Worm (Caenorhabditis elegans): ENCODE data around the gene ttr-59.
A peak's percentile ranks its signal among the peaks of the same experiment; 100 is the strongest.

Gene ttr-59

DNA sequence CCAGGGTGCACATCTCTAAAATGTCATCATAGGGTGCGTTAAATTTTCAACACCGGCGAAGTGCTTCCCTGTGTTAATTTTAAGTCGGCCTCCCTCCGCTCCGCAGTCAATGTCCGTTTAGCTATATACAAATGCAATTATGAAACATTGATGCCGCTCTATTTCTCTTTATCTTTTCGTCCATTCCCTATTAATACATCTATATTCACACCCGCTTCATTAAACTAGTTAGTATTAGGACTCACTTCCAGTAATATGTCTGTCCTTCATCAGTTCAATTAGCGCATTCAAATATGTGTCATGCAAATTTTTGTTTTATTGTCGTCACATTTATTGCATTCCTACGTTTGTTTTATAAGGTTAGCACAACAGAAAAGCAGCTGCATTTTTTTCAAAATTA lies 42.3 kb downstream of the ttr-59 start:
- no peak for TF ChIP-seq elt-2 (tag; optimal IDR thresholded peaks at IDR 0.05)
- no peak for TF ChIP-seq ceh-9 (tag; optimal IDR thresholded peaks at IDR 0.05)
- TF ChIP-seq nhr-28 (tag; optimal IDR thresholded peaks at IDR 0.05), result no peak
- no peak for TF ChIP-seq nhr-11 (tag; optimal IDR thresholded peaks at IDR 0.05)
- TF ChIP-seq elt-3 (tag; optimal IDR thresholded peaks at IDR 0.05), result no peak
- TF ChIP-seq egl-27 (tag; optimal IDR thresholded peaks at IDR 0.05), result no peak
- no peak for TF ChIP-seq fkh-10 (GFP tag; optimal IDR thresholded peaks at IDR 0.05)
- TF ChIP-seq lin-15B (tag; optimal IDR thresholded peaks at IDR 0.05), result no peak
- no peak for TF ChIP-seq ceh-82 (tag; optimal IDR thresholded peaks at IDR 0.05)
- TF ChIP-seq nhr-25 (tag; optimal IDR thresholded peaks at IDR 0.05), result no peak
- TF ChIP-seq nhr-23 (tag; optimal IDR thresholded peaks at IDR 0.05), result no peak
- no peak for TF ChIP-seq egl-5 (tag; optimal IDR thresholded peaks at IDR 0.05)
- TF ChIP-seq aly-2 (tag; optimal IDR thresholded peaks at IDR 0.05), result no peak
- no peak for TF ChIP-seq ztf-11 (tag; optimal IDR thresholded peaks at IDR 0.05)
- TF ChIP-seq fkh-2 (tag; optimal IDR thresholded peaks at IDR 0.05), result no peak
- TF ChIP-seq hmg-11 (tag; optimal IDR thresholded peaks at IDR 0.05), result no peak
- no peak for TF ChIP-seq skn-1 (tag; optimal IDR thresholded peaks at IDR 0.05)
- no peak for TF ChIP-seq lsy-12 (tag; optimal IDR thresholded peaks at IDR 0.05)

DNA sequence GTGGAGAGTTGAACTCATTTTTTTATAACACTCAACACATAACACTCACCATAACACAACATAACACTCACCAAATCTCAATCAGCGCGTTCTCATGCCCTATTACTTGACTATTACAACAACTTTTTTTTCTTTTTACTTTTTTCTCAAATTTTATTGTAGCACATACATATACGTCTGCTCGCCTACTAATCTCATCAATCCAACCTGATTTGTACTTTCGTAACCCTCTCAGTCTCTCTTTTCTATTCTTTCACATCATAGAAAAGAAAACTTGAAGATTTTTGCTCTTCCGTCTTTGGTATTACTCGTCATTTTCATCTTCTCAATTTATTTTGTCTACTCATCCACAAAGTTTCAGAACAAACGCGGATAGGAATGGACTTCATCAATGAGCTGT lies 47.3 kb downstream of the ttr-59 start, which contains the start of gene npr-8:
npr-8 (plus strand) TSS at position 362 of the 400 bp plus-strand sequence.
- TF ChIP-seq nhr-28 (tag; optimal IDR thresholded peaks at IDR 0.05) (no peak), fkh-10 (GFP tag; optimal IDR thresholded peaks at IDR 0.05) (peak; percentile 37)

DNA sequence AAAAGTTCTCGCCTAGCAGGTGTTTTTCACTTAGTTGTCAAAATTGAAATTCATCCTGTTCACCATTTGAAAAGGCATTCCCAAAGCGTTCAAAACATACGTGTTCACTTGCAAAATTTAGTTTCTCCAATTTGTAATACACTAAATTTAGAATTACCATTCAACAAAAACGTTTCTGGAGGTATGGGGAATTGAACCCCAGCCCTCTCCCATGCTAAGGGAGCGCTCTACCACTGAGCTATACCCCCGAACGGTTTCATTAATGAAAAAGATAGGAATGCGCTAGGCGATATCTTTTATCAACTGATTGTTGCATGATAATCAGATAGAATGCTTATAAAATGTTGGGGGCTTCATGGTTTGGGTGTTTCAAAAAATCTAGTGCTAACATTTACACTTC lies 49.0 kb downstream of the ttr-59 start:
- TF ChIP-seq nhr-43 (tag; optimal IDR thresholded peaks at IDR 0.05; ENCODE audit: poor library complexity, severe bottlenecking), result peak; percentile 11
- no peak for TF ChIP-seq skn-1 (tag; optimal IDR thresholded peaks at IDR 0.05)

Data from whole organism, L3 larva.